Fruit fly (Drosophila melanogaster) whole organism, embryonic: ENCODE data around the gene Kr-h2.

Experiments used
- Adf1 ChIP-seq: fragments of 200-800 bp; sonication (Bioruptor generic); IDR thresholded peaks from 2 replicates; pipeline ENCODE4 v1.3.6; 2022; ENCODE audit warnings: missing biosample characterization, missing genetic modification characterization
- Blimp-1 ChIP-seq: fragments of 200-800 bp; sonication (Bioruptor generic); optimal IDR thresholded peaks from 3 replicates; lab custom pipeline; 2018; ENCODE audit warnings: missing biosample characterization, missing genetic modification characterization, mild to moderate bottlenecking, moderate library complexity, missing genetic modification reagents
- CG10979 ChIP-seq: fragments of 200-800 bp; sonication (Bioruptor generic); optimal IDR thresholded peaks from 2 replicates; lab custom pipeline; 2018; ENCODE audit warnings: missing biosample characterization, mild to moderate bottlenecking, missing genetic modification characterization, moderate library complexity
- CG12071 ChIP-seq: fragments of 200-800 bp; sonication (Bioruptor generic); optimal IDR thresholded peaks from 3 replicates; lab custom pipeline; 2018; ENCODE audit warnings: missing biosample characterization, mild to moderate bottlenecking, missing genetic modification characterization
- CG12744 ChIP-seq: fragments of 200-800 bp; sonication (Bioruptor generic); optimal IDR thresholded peaks from 2 replicates; lab custom pipeline; 2016; ENCODE audit warnings: missing biosample characterization, missing genetic modification characterization
- CG2875 ChIP-seq: fragments of 200-800 bp; sonication (Bioruptor generic); optimal IDR thresholded peaks from 2 replicates; lab custom pipeline; 2017; ENCODE audit warnings: missing biosample characterization, mild to moderate bottlenecking, missing genetic modification characterization, missing genetic modification reagents
- CG2889 ChIP-seq: fragments of 200-800 bp; sonication (Bioruptor generic); IDR thresholded peaks from 3 replicates; pipeline ENCODE4 v1.3.6; 2022; ENCODE audit warnings: missing biosample characterization, missing genetic modification characterization
- CG34376 ChIP-seq: fragments of 200-800 bp; sonication (Bioruptor generic); optimal IDR thresholded peaks from 2 replicates; lab custom pipeline; 2018; ENCODE audit warnings: missing biosample characterization, mild to moderate bottlenecking, missing genetic modification characterization
- CG42726 ChIP-seq: fragments of 200-800 bp; sonication (Bioruptor generic); IDR thresholded peaks from 2 replicates; pipeline ENCODE4 v1.3.6; 2022; ENCODE audit warnings: missing biosample characterization, missing genetic modification characterization; ENCODE audit not compliant: partially characterized antibody
- CG4424 ChIP-seq: fragments of 200-800 bp; sonication (Bioruptor generic); optimal IDR thresholded peaks from 3 replicates; lab custom pipeline; 2016; ENCODE audit warnings: missing biosample characterization, missing genetic modification characterization
- CG4617 ChIP-seq: fragments of 200-800 bp; sonication (Bioruptor generic); optimal IDR thresholded peaks from 3 replicates; lab custom pipeline; 2016; ENCODE audit warnings: missing biosample characterization, missing genetic modification characterization, borderline replicate concordance
- CG6272 ChIP-seq: fragments of 200-800 bp; sonication (Bioruptor generic); IDR thresholded peaks from 2 replicates; pipeline ENCODE4 v1.3.6; 2022; ENCODE audit warnings: missing biosample characterization, missing genetic modification characterization
- CG6813 ChIP-seq: fragments of 200-800 bp; sonication (Bioruptor generic); optimal IDR thresholded peaks from 2 replicates; lab custom pipeline; 2017; ENCODE audit warnings: missing biosample characterization, missing genetic modification characterization, mild to moderate bottlenecking, moderate library complexity, missing genetic modification reagents
- CG7839 ChIP-seq: fragments of 200-800 bp; sonication (Bioruptor generic); optimal IDR thresholded peaks from 3 replicates; lab custom pipeline; 2018; ENCODE audit warnings: missing biosample characterization, mild to moderate bottlenecking, missing genetic modification characterization, moderate library complexity
- CG8089 ChIP-seq: fragments of 200-800 bp; sonication (Bioruptor generic); optimal IDR thresholded peaks from 3 replicates; lab custom pipeline; 2016; ENCODE audit warnings: missing biosample characterization, missing genetic modification characterization
- CG8290 ChIP-seq, 3 experiments: fragments of 200-800 bp; sonication (Bioruptor generic); optimal IDR thresholded peaks; 2 replicates each; lab custom pipeline; 2016 to 2019; ENCODE audit warnings: missing biosample characterization in 3 of 3, missing genetic modification characterization in 3 of 3, mild to moderate bottlenecking in 2 of 3, moderate library complexity in 1 of 3
- CG8359 ChIP-seq: fragments of 200-800 bp; sonication (Bioruptor generic); optimal IDR thresholded peaks from 2 replicates; lab custom pipeline; 2017; ENCODE audit warnings: missing biosample characterization, mild to moderate bottlenecking, missing genetic modification characterization, borderline replicate concordance
- CrebB ChIP-seq: fragments of 200-800 bp; sonication (Bioruptor generic); optimal IDR thresholded peaks from 3 replicates; lab custom pipeline; 2018; ENCODE audit warnings: missing biosample characterization, mild to moderate bottlenecking, missing genetic modification characterization
- Eip74EF ChIP-seq, 2 experiments: fragments of 200-800 bp in 1 of 2; fragments of >200 bp in 1 of 2; sonication (Bioruptor generic) in 1 of 2; optimal IDR thresholded peaks; 2 replicates each; lab custom pipeline; 2017 to 2019; ENCODE audit warnings: missing biosample characterization in 2 of 2, missing genetic modification characterization in 2 of 2, mild to moderate bottlenecking in 1 of 2, moderate library complexity in 1 of 2
- Hr78 ChIP-seq, 2 experiments: fragments of 200-800 bp in 1 of 2; fragments of >200 bp in 1 of 2; sonication (Bioruptor generic) in 1 of 2; optimal IDR thresholded peaks; 2 replicates each; lab custom pipeline; 2017 to 2019; ENCODE audit warnings: missing biosample characterization in 2 of 2, missing genetic modification characterization in 2 of 2, mild to moderate bottlenecking in 1 of 2, moderate library complexity in 1 of 2
- MBD-R2 ChIP-seq: fragments of 200-800 bp; sonication (Bioruptor generic); IDR thresholded peaks from 2 replicates; pipeline ENCODE4 v1.3.6; 2022; ENCODE audit warnings: missing biosample characterization, missing genetic modification characterization
- Med ChIP-seq: fragments of 200-800 bp; sonication (Bioruptor generic); peaks from one replicate; lab custom pipeline; 2016; ENCODE audit warnings: missing biosample characterization, missing genetic modification characterization, mild to moderate bottlenecking, inconsistent platforms, moderate library complexity
- Side ChIP-seq: fragments of 200-800 bp; sonication (Bioruptor generic); optimal IDR thresholded peaks from 2 replicates; lab custom pipeline; 2016; ENCODE audit warnings: missing biosample characterization, missing genetic modification characterization
- Sox100B ChIP-seq: fragments of 200-800 bp; sonication (Bioruptor generic); optimal IDR thresholded peaks from 3 replicates; lab custom pipeline; 2018; ENCODE audit warnings: missing biosample characterization, mild to moderate bottlenecking, missing genetic modification characterization
- Trl ChIP-seq, 3 experiments: fragments of >200 bp in 2 of 3; fragments of 200-800 bp in 1 of 3; sonication (Bioruptor generic) in 1 of 3; optimal IDR thresholded peaks; 2 replicates in 1 of 3; 3 replicates in 2 of 3; lab custom pipeline; 2016 to 2017; ENCODE audit warnings: missing biosample characterization in 1 of 3, missing genetic modification characterization in 1 of 3
- abd-A ChIP-seq: fragments of 200-800 bp; sonication (Bioruptor generic); optimal IDR thresholded peaks from 3 replicates; lab custom pipeline; 2019; ENCODE audit warnings: missing biosample characterization, mild to moderate bottlenecking, missing genetic modification characterization, moderate library complexity
- bbx ChIP-seq: fragments of 200-800 bp; sonication (Bioruptor generic); IDR thresholded peaks from 2 replicates; pipeline ENCODE4 v1.3.6; 2022; ENCODE audit warnings: missing biosample characterization, missing genetic modification characterization; ENCODE audit not compliant: partially characterized antibody
- ci ChIP-seq: fragments of 200-800 bp; sonication (Bioruptor generic); IDR thresholded peaks from 3 replicates; pipeline ENCODE4 v1.3.6; 2022; ENCODE audit warnings: missing biosample characterization, missing genetic modification characterization
- disco-r ChIP-seq: fragments of 200-800 bp; sonication (Bioruptor generic); optimal IDR thresholded peaks from 2 replicates; lab custom pipeline; 2016; ENCODE audit warnings: missing biosample characterization, missing genetic modification characterization
- fd96Cb ChIP-seq: fragments of 200-800 bp; sonication (Bioruptor generic); optimal IDR thresholded peaks from 2 replicates; lab custom pipeline; 2018; ENCODE audit warnings: missing biosample characterization, mild to moderate bottlenecking, missing genetic modification characterization, moderate library complexity
- ftz-f1 ChIP-seq: fragments of 200-800 bp; sonication (Bioruptor generic); optimal IDR thresholded peaks from 2 replicates; lab custom pipeline; 2016; ENCODE audit warnings: missing biosample characterization, missing genetic modification characterization
- gcm ChIP-seq: fragments of 200-800 bp; sonication (Bioruptor generic); optimal IDR thresholded peaks from 2 replicates; lab custom pipeline; 2019; ENCODE audit warnings: missing biosample characterization, mild to moderate bottlenecking, missing genetic modification characterization, moderate library complexity
- gsb ChIP-seq: fragments of 200-800 bp; sonication (Bioruptor generic); IDR thresholded peaks from 2 replicates; pipeline ENCODE4 v1.3.6; 2022; ENCODE audit warnings: missing biosample characterization, missing genetic modification characterization
- ham ChIP-seq: fragments of 200-800 bp; sonication (Bioruptor generic); IDR thresholded peaks from 2 replicates; pipeline ENCODE4 v1.3.6; 2022; ENCODE audit warnings: missing biosample characterization, missing genetic modification characterization
- kni ChIP-seq: fragments of 200-800 bp; sonication (Bioruptor generic); optimal IDR thresholded peaks from 3 replicates; lab custom pipeline; 2017; ENCODE audit warnings: mild to moderate bottlenecking, missing biosample characterization, missing genetic modification reagents, missing genetic modification characterization
- lov ChIP-seq, 2 experiments: fragments of 200-800 bp in 1 of 2; fragments of >200 bp in 1 of 2; sonication (Bioruptor generic) in 1 of 2; IDR thresholded peaks in 1 of 2; optimal IDR thresholded peaks in 1 of 2; 2 replicates in 1 of 2; 3 replicates in 1 of 2; pipeline versions ENCODE4 v1.3.6 to Lab custom; 2017 to 2022; ENCODE audit warnings: missing biosample characterization in 1 of 2, missing genetic modification characterization in 1 of 2
- onecut ChIP-seq: fragments of 200-800 bp; sonication (Bioruptor generic); IDR thresholded peaks from 2 replicates; pipeline ENCODE4 v1.3.6; 2022; ENCODE audit warnings: missing biosample characterization, missing genetic modification characterization
- pan ChIP-seq, 4 experiments: fragments of >200 bp in 3 of 4; fragments of 200-800 bp in 1 of 4; sonication (Bioruptor generic) in 1 of 4; optimal IDR thresholded peaks in 3 of 4; IDR thresholded peaks in 1 of 4; 2 replicates each; pipeline versions ENCODE4 v1.3.6 to Lab custom; 2017 to 2022; ENCODE audit warnings: missing biosample characterization in 2 of 4, missing genetic modification characterization in 2 of 4, mixed read lengths in 1 of 4
- sc ChIP-seq, 3 experiments: fragments of >200 bp in 2 of 3; fragments of 200-800 bp in 1 of 3; sonication (Bioruptor generic) in 1 of 3; optimal IDR thresholded peaks; 2 replicates in 2 of 3; 3 replicates in 1 of 3; lab custom pipeline; 2017; ENCODE audit warnings: mild to moderate bottlenecking in 1 of 3, missing biosample characterization in 1 of 3, missing genetic modification characterization in 1 of 3, missing genetic modification reagents in 1 of 3
- slbo ChIP-seq: fragments of 200-800 bp; sonication (Bioruptor generic); IDR thresholded peaks from 2 replicates; pipeline ENCODE4 v1.3.6; 2022; ENCODE audit warnings: missing biosample characterization, missing genetic modification characterization
- sug ChIP-seq: fragments of 200-800 bp; optimal IDR thresholded peaks from 2 replicates; lab custom pipeline; 2019; ENCODE audit warnings: missing biosample characterization, mild to moderate bottlenecking, missing genetic modification characterization, moderate library complexity
- tll ChIP-seq, 2 experiments: fragments of 200-800 bp in 1 of 2; fragments of >200 bp in 1 of 2; sonication (Bioruptor generic) in 1 of 2; optimal IDR thresholded peaks; 2 replicates each; lab custom pipeline; 2017 to 2019; ENCODE audit warnings: missing biosample characterization in 2 of 2, missing genetic modification characterization in 2 of 2, mild to moderate bottlenecking in 1 of 2, moderate library complexity in 1 of 2
- trh ChIP-seq: fragments of 200-800 bp; sonication (Bioruptor generic); optimal IDR thresholded peaks from 2 replicates; lab custom pipeline; 2016; ENCODE audit warnings: missing biosample characterization, missing genetic modification characterization
- vnd ChIP-seq: fragments of 200-800 bp; sonication (Bioruptor generic); IDR thresholded peaks from 3 replicates; pipeline ENCODE4 v1.3.6; 2022; ENCODE audit warnings: missing biosample characterization, missing genetic modification characterization; ENCODE audit not compliant: partially characterized antibody
- z ChIP-seq: fragments of 200-800 bp; sonication (Bioruptor generic); IDR thresholded peaks from 3 replicates; pipeline ENCODE4 v1.3.6; 2022; ENCODE audit warnings: missing biosample characterization, missing genetic modification characterization
- zen ChIP-seq: fragments of 200-800 bp; sonication (Bioruptor generic); optimal IDR thresholded peaks from 3 replicates; lab custom pipeline; 2018; ENCODE audit warnings: missing biosample characterization, mild to moderate bottlenecking, missing genetic modification characterization, moderate library complexity

Gene Kr-h2

dm6 chr2L:6090365-6090764 is 19.6 kb downstream of the Kr-h2 start (continued):
- TF ChIP-seq Blimp-1 (peak; percentile 69), vnd (no peak), ci (GFP tag; lab: Robert Waterston, UW) (peak; percentile 26; the same call in 1 of the 3 replicates), zen (tag; lab: Kevin White, UChicago) (no peak), CG42726 (GFP tag; lab: Robert Waterston, UW) (peak; percentile 56; the same call in 1 of the 2 replicates), CG7839 (tag; lab: Kevin White, UChicago) (no peak), disco-r (GFP tag; lab: Kevin White, UChicago) (no peak), CG2875 (GFP tag; lab: Kevin White, UChicago) (no peak), gsb (GFP tag; lab: Robert Waterston, UW) (no peak), CG6272 (GFP tag; lab: Robert Waterston, UW) (no peak), bbx (no peak), CG2889 (no peak), CG34376 (GFP tag; lab: Kevin White, UChicago) (peak; percentile 62), CG4424 (GFP tag; lab: Kevin White, UChicago) (no peak), CG12744 (GFP tag; lab: Kevin White, UChicago) (no peak), sc (optimal IDR thresholded peaks at IDR 0.05; lab: Kevin White, UChicago) (no peak), sc (GFP tag; optimal IDR thresholded peaks at IDR 0.05; lab: Kevin White, UChicago) (no peak), tll (GFP tag; optimal IDR thresholded peaks at IDR 0.05; lab: Kevin White, UChicago) (no peak), Adf1 (GFP tag; lab: Robert Waterston, UW) (peak; percentile 59; the same call in 1 of the 2 replicates), fd96Cb (tag; lab: Kevin White, UChicago) (no peak), abd-A (tag; lab: Kevin White, UChicago) (peak; percentile 75), CG8089 (GFP tag; lab: Kevin White, UChicago) (no peak), onecut (GFP tag; lab: Robert Waterston, UW) (0 out of 2 replicates have a peak, but pooled peaks have one; percentile 2), CG4617 (GFP tag; lab: Kevin White, UChicago) (no peak), sug (tag; lab: Kevin White, UChicago) (peak; percentile 60), CrebB (tag; lab: Kevin White, UChicago) (no peak), gcm (GFP tag; lab: Kevin White, UChicago) (no peak), CG12071 (GFP tag; lab: Kevin White, UChicago) (no peak), MBD-R2 (GFP tag; lab: Robert Waterston, UW) (no peak), z (GFP tag; lab: Robert Waterston, UW) (peak; percentile 92), lov (optimal IDR thresholded peaks at IDR 0.05; lab: Kevin White, UChicago) (no peak), lov (GFP tag; IDR thresholded peaks at IDR 0.05; lab: Robert Waterston, UW) (no peak), kni (GFP tag; lab: Kevin White, UChicago) (peak; percentile 87), trh (GFP tag; lab: Kevin White, UChicago) (no peak), slbo (GFP tag; lab: Robert Waterston, UW) (no peak), Side (GFP tag; lab: Kevin White, UChicago) (no peak), ftz-f1 (GFP tag; lab: Kevin White, UChicago) (peak; percentile 27), Med (peak; percentile 67), CG6813 (no peak), Trl (optimal IDR thresholded peaks at IDR 0.05; lab: Kevin White, UChicago) (peak in 1 of 2 experiments; percentile 7), Trl (GFP tag; optimal IDR thresholded peaks at IDR 0.05; lab: Kevin White, UChicago) (no peak), Hr78 (GFP tag; optimal IDR thresholded peaks at IDR 0.05; lab: Kevin White, UChicago) (peak in 1 of 2 experiments; percentile 77), CG8359 (GFP tag; lab: Kevin White, UChicago) (no peak), Sox100B (no peak), pan (optimal IDR thresholded peaks at IDR 0.05; lab: Kevin White, UChicago) (no peak), pan (GFP tag; optimal IDR thresholded peaks at IDR 0.05 in 1 of 2, IDR thresholded peaks at IDR 0.05 in 1 of 2) (peak in 1 of 2 experiments; percentile 20), ham (GFP tag; lab: Robert Waterston, UW) (no peak), CG8290 (GFP tag; optimal IDR thresholded peaks at IDR 0.05; lab: Kevin White, UChicago) (no peak), CG8290 (tag; optimal IDR thresholded peaks at IDR 0.05; lab: Kevin White, UChicago) (peak in 1 of 2 experiments; percentile 30), Eip74EF (GFP tag; optimal IDR thresholded peaks at IDR 0.05; lab: Kevin White, UChicago) (no peak), CG10979 (no peak)
